Fruit fly (Drosophila melanogaster): ENCODE results near the gene CG32110.
A peak's percentile ranks its signal among the peaks of the same experiment; 100 is the strongest.

The CG32110 gene

dm6 chr3L:12835511-12836479 is 27.3 kb downstream of the CG32110 start (continued):
- peak; percentile 14 for TF ChIP-seq D19A (tag; optimal IDR thresholded peaks at IDR 0.05)
- no peak for TF ChIP-seq Asciz (GFP tag; optimal IDR thresholded peaks at IDR 0.05)
- no peak for TF ChIP-seq yki (optimal IDR thresholded peaks at IDR 0.05)
- no peak for TF ChIP-seq luna (GFP tag; optimal IDR thresholded peaks at IDR 0.05)
- TF ChIP-seq abd-A (tag; optimal IDR thresholded peaks at IDR 0.05), result no peak
- no peak for TF ChIP-seq Dp (GFP tag; optimal IDR thresholded peaks at IDR 0.05)
- TF ChIP-seq Bdp1 (GFP tag; optimal IDR thresholded peaks at IDR 0.05), result no peak
- TF ChIP-seq CG5245 (GFP tag; optimal IDR thresholded peaks at IDR 0.05), result no peak
- no peak for TF ChIP-seq CG4360 (GFP tag; IDR thresholded peaks at IDR 0.05)
- TF ChIP-seq Spps (tag; optimal IDR thresholded peaks at IDR 0.05), result peak; percentile 12
- TF ChIP-seq Ptx1 (GFP tag; IDR thresholded peaks at IDR 0.05), result no peak
- TF ChIP-seq exex (tag; optimal IDR thresholded peaks at IDR 0.05), result peak; percentile 64
- TF ChIP-seq mirr (GFP tag; optimal IDR thresholded peaks at IDR 0.05), result peak; percentile 50
- no peak for TF ChIP-seq wdn (GFP tag; IDR thresholded peaks at IDR 0.05)
- no peak for TF ChIP-seq crol (GFP tag; IDR thresholded peaks at IDR 0.05)
- no peak for TF ChIP-seq Lpt (GFP tag; optimal IDR thresholded peaks at IDR 0.05)
- no peak for TF ChIP-seq Dfd (GFP tag; optimal IDR thresholded peaks at IDR 0.05)
- TF ChIP-seq Sox100B (GFP tag; optimal IDR thresholded peaks at IDR 0.05), result no peak
- peak; percentile 12 for TF ChIP-seq Meics (GFP tag; optimal IDR thresholded peaks at IDR 0.05)
- TF ChIP-seq CG30431 (GFP tag; optimal IDR thresholded peaks at IDR 0.05), result no peak
- no peak for TF ChIP-seq Hsf (GFP tag; optimal IDR thresholded peaks at IDR 0.05)
- TF ChIP-seq CG9876 (GFP tag; optimal IDR thresholded peaks at IDR 0.05), result no peak
- TF ChIP-seq CG13775 (GFP tag; optimal IDR thresholded peaks at IDR 0.05), result no peak
- no peak for TF ChIP-seq dm (GFP tag; optimal IDR thresholded peaks at IDR 0.05)
- no peak for TF ChIP-seq Hr3 (GFP tag; optimal IDR thresholded peaks at IDR 0.05)
- TF ChIP-seq gem (tag; optimal IDR thresholded peaks at IDR 0.05), result peak; percentile 13
- no peak for TF ChIP-seq cas (GFP tag; IDR thresholded peaks at IDR 0.05)
- TF ChIP-seq Gsc (GFP tag; IDR thresholded peaks at IDR 0.05), result no peak
- no peak for TF ChIP-seq Mrtf (GFP tag; IDR thresholded peaks at IDR 0.05)
- no peak for TF ChIP-seq CG4328 (GFP tag; optimal IDR thresholded peaks at IDR 0.05)
- TF ChIP-seq CG2889 (GFP tag; IDR thresholded peaks at IDR 0.05), result no peak
- no peak for TF ChIP-seq TFAM (GFP tag; optimal IDR thresholded peaks at IDR 0.05)
- no peak for TF ChIP-seq ems (GFP tag; optimal IDR thresholded peaks at IDR 0.05)
- no peak for TF ChIP-seq ase (GFP tag; IDR thresholded peaks at IDR 0.05)
- TF ChIP-seq CG8924 (tag; optimal IDR thresholded peaks at IDR 0.05), result no peak
- TF ChIP-seq CG7963 (GFP tag; IDR thresholded peaks at IDR 0.05; ENCODE audit: partially characterized antibody), result no peak
- TF ChIP-seq CkIIα-i1 (GFP tag; IDR thresholded peaks at IDR 0.05), result no peak
- TF ChIP-seq lov (optimal IDR thresholded peaks at IDR 0.05), result no peak
- no peak for TF ChIP-seq lov (GFP tag; IDR thresholded peaks at IDR 0.05)
- no peak for TF ChIP-seq NfI (GFP tag; optimal IDR thresholded peaks at IDR 0.05)
- no peak for TF ChIP-seq amos (GFP tag; IDR thresholded peaks at IDR 0.05; ENCODE audit: partially characterized antibody)
- peak; percentile 8 for TF ChIP-seq Vsx1 (GFP tag; optimal IDR thresholded peaks at IDR 0.05)
- no peak for TF ChIP-seq gce (GFP tag; IDR thresholded peaks at IDR 0.05)
- TF ChIP-seq CG9437 (GFP tag; optimal IDR thresholded peaks at IDR 0.05), result no peak
- no peak for TF ChIP-seq CG13287 (GFP tag; IDR thresholded peaks at IDR 0.05; ENCODE audit: partially characterized antibody)
- no peak for TF ChIP-seq CG14965 (GFP tag; optimal IDR thresholded peaks at IDR 0.05; ENCODE audit: borderline replicate concordance)
- no peak for TF ChIP-seq hb (GFP tag; IDR thresholded peaks at IDR 0.05; ENCODE audit: partially characterized antibody)
- no peak for TF ChIP-seq CrebB (tag; optimal IDR thresholded peaks at IDR 0.05)
- no peak for TF ChIP-seq bowl (GFP tag; IDR thresholded peaks at IDR 0.05)
- peak; percentile 98 for TF ChIP-seq CG6654 (GFP tag; optimal IDR thresholded peaks at IDR 0.05)

Measured in whole organism, embryonic.